Fruit fly (Drosophila melanogaster): ENCODE data around the gene cact.

The cact gene

dm6 chr2L:16357865-16358264 is 31.9 kb upstream of the cact start (continued):
- TF ChIP-seq Nf-YC (tag; optimal IDR thresholded peaks at IDR 0.05) (no peak), Atf3 (GFP tag; optimal IDR thresholded peaks at IDR 0.05) (no peak), Hr51 (GFP tag; optimal IDR thresholded peaks at IDR 0.05) (peak in 1 of 2 experiments; percentile 34), CG2712 (tag; optimal IDR thresholded peaks at IDR 0.05) (peak; percentile 70), twi (tag; optimal IDR thresholded peaks at IDR 0.05) (peak; percentile 13), CG2889 (GFP tag; IDR thresholded peaks at IDR 0.05) (no peak), org-1 (GFP tag; optimal IDR thresholded peaks at IDR 0.05) (no peak), dmrt99B (tag; optimal IDR thresholded peaks at IDR 0.05) (peak; percentile 57), GATAe (GFP tag; conservative IDR thresholded peaks at IDR 0.05) (no peak), CG15696 (tag; optimal IDR thresholded peaks at IDR 0.05) (no peak), fd64A (GFP tag; optimal IDR thresholded peaks at IDR 0.05) (no peak), cwo (GFP tag; optimal IDR thresholded peaks at IDR 0.05) (no peak), inv (GFP tag; IDR thresholded peaks at IDR 0.05; ENCODE audit: partially characterized antibody) (no peak), NfI (GFP tag; optimal IDR thresholded peaks at IDR 0.05) (no peak), ro (GFP tag; IDR thresholded peaks at IDR 0.05) (no peak), run (tag; optimal IDR thresholded peaks at IDR 0.05) (no peak), CG15269 (tag; optimal IDR thresholded peaks at IDR 0.05) (peak; percentile 25), tap (tag; optimal IDR thresholded peaks at IDR 0.05) (peak; percentile 9), CG16815 (GFP tag; optimal IDR thresholded peaks at IDR 0.05) (no peak), CG11695 (GFP tag; IDR thresholded peaks at IDR 0.05) (no peak), mld (GFP tag; IDR thresholded peaks at IDR 0.05; ENCODE audit: partially characterized antibody) (no peak), row (GFP tag; IDR thresholded peaks at IDR 0.05) (no peak; the same call in 1 of the 3 replicates), ttk (GFP tag; IDR thresholded peaks at IDR 0.05) (no peak), CG10543 (GFP tag; optimal IDR thresholded peaks at IDR 0.05) (no peak), YL-1 (GFP tag; optimal IDR thresholded peaks at IDR 0.05) (no peak), Hr78 (GFP tag; optimal IDR thresholded peaks at IDR 0.05) (no peak), CG12744 (GFP tag; optimal IDR thresholded peaks at IDR 0.05) (no peak), Bgb (GFP tag; IDR thresholded peaks at IDR 0.05; ENCODE audit: partially characterized antibody) (no peak), CG3407 (GFP tag; optimal IDR thresholded peaks at IDR 0.05) (no peak), schlank (tag; optimal IDR thresholded peaks at IDR 0.05) (no peak), Ssrp (tag; optimal IDR thresholded peaks at IDR 0.05) (peak; percentile 1), trem (tag; optimal IDR thresholded peaks at IDR 0.05) (peak; percentile 29), Fer2 (tag; optimal IDR thresholded peaks at IDR 0.05) (no peak), CG12104 (GFP tag; optimal IDR thresholded peaks at IDR 0.05) (no peak), CG14050 (GFP tag; IDR thresholded peaks at IDR 0.05) (no peak), CG11093 (GFP tag; IDR thresholded peaks at IDR 0.05) (no peak), CG9609 (GFP tag; optimal IDR thresholded peaks at IDR 0.05) (no peak), lbe (GFP tag; optimal IDR thresholded peaks at IDR 0.05) (no peak), CG1647 (GFP tag; optimal IDR thresholded peaks at IDR 0.05) (no peak), CG11504 (tag; optimal IDR thresholded peaks at IDR 0.05) (no peak), Neu2 (GFP tag; optimal IDR thresholded peaks at IDR 0.05; ENCODE audit: borderline replicate concordance) (no peak), luna (GFP tag; optimal IDR thresholded peaks at IDR 0.05) (no peak), CG17359 (tag; optimal IDR thresholded peaks at IDR 0.05) (peak; percentile 47), crc (GFP tag; optimal IDR thresholded peaks at IDR 0.05) (no peak), Lpt (GFP tag; optimal IDR thresholded peaks at IDR 0.05) (no peak), CG6654 (GFP tag; optimal IDR thresholded peaks at IDR 0.05) (no peak), nmo (GFP tag; optimal IDR thresholded peaks at IDR 0.05) (peak; percentile 23), CG7963 (GFP tag; IDR thresholded peaks at IDR 0.05; ENCODE audit: partially characterized antibody) (no peak), ems (GFP tag; optimal IDR thresholded peaks at IDR 0.05) (no peak), croc (GFP tag; conservative IDR thresholded peaks at IDR 0.05) (no peak), Abd-B (GFP tag; optimal IDR thresholded peaks at IDR 0.05) (no peak)

Measured in whole organism, embryonic.